Worm (Caenorhabditis elegans): ENCODE data around the gene nhr-55.

The nhr-55 gene

ce11 chrV:468460-468859 lies 9.5 kb upstream of the nhr-55 start, which contains the start of gene srbc-57:
Gene srbc-57 (minus strand): TSS chrV:468560.
- no peak for TF ChIP-seq dmd-9 (GFP tag; IDR thresholded peaks at IDR 0.05)
- TF ChIP-seq hlh-11 (tag; optimal IDR thresholded peaks at IDR 0.05), result no peak
- no peak for TF ChIP-seq lin-1 (GFP tag; IDR thresholded peaks at IDR 0.05)
- TF ChIP-seq T20F7.1 (GFP tag; optimal IDR thresholded peaks at IDR 0.05), result no peak
- no peak for TF ChIP-seq aly-2 (tag; optimal IDR thresholded peaks at IDR 0.05)
- no peak for TF ChIP-seq gei-8 (GFP tag; optimal IDR thresholded peaks at IDR 0.05)
- TF ChIP-seq R02D3.7 (tag; optimal IDR thresholded peaks at IDR 0.05), result no peak
- no peak for TF ChIP-seq pqm-1 (tag; optimal IDR thresholded peaks at IDR 0.05)

- TF ChIP-seq nhr-25 (tag; optimal IDR thresholded peaks at IDR 0.05; ENCODE audit: borderline replicate concordance, insufficient read depth) (no peak), snpc-4 (tag; optimal IDR thresholded peaks at IDR 0.05) (no peak), nhr-10 (tag; optimal IDR thresholded peaks at IDR 0.05) (no peak), mep-1 (tag; optimal IDR thresholded peaks at IDR 0.05) (no peak), daf-19 (GFP tag; conservative IDR thresholded peaks at IDR 0.05) (no peak), F26F4.8 (GFP tag; conservative IDR thresholded peaks at IDR 0.05) (no peak), duxl-1 (tag; optimal IDR thresholded peaks at IDR 0.05; ENCODE audit: poor library complexity) (no peak), unc-39 (tag; optimal IDR thresholded peaks at IDR 0.05) (no peak), tag-97 (GFP tag; IDR thresholded peaks at IDR 0.05) (no peak), jun-1 (tag; optimal IDR thresholded peaks at IDR 0.05) (no peak), mes-2 (tag; optimal IDR thresholded peaks at IDR 0.05; ENCODE audit: poor library complexity, severe bottlenecking) (no peak)
These were observed 5.4 kb upstream of the nhr-55 start, which contains the start of gene srt-31 for ce11 chrV:472589-472988. Gene srt-31 (plus strand): TSS chrV:472889.

DNA sequence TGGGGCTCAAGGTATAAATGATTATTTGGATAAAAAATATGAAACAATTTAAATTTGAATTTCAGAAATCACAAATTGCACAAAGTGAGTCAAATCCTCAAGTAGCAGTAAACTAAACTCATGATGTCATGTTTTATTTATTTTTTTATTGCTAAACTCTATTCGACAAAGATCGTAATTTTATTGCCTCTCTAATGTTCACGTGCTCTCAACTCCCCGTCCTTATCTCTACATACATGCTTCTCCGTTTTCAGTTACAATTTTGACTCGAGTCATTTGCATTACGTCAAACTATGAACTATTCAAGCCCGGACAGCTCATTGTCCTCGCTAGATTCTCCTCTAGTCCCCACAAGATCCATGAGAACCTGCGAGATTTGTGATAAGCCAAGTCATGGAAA lies 3.4 kb upstream of the nhr-55 start, which contains the start of gene nhr-99:
Gene nhr-99 (plus strand): TSS at position 263 of the 400 bp plus-strand sequence.
- no peak for TF ChIP-seq tag-97 (GFP tag; IDR thresholded peaks at IDR 0.05)
- TF ChIP-seq ceh-44 (GFP tag; IDR thresholded peaks at IDR 0.05), result no peak
- TF ChIP-seq zfp-3 (GFP tag; conservative IDR thresholded peaks at IDR 0.05), result no peak
- no peak for TF ChIP-seq pha-4 (GFP tag; IDR thresholded peaks at IDR 0.05)
- no peak for TF ChIP-seq pha-4 (tag; optimal IDR thresholded peaks at IDR 0.05)
- TF ChIP-seq R02D3.7 (tag; optimal IDR thresholded peaks at IDR 0.05), result no peak
- TF ChIP-seq mxl-3 (GFP tag; optimal IDR thresholded peaks at IDR 0.05), result peak; percentile 27
- peak; percentile 61 for TF ChIP-seq hlh-11 (tag; optimal IDR thresholded peaks at IDR 0.05)
- peak; percentile 39 for TF ChIP-seq hlh-30 (tag; optimal IDR thresholded peaks at IDR 0.05; ENCODE audit: insufficient read depth)
- no peak for TF ChIP-seq T26A8.4 (GFP tag; IDR thresholded peaks at IDR 0.05)
- TF ChIP-seq dmd-6 (GFP tag; IDR thresholded peaks at IDR 0.05), result peak; percentile 79
- TF ChIP-seq tra-1 (GFP tag; IDR thresholded peaks at IDR 0.05), result no peak
- no peak for TF ChIP-seq daf-12 (tag; optimal IDR thresholded peaks at IDR 0.05)
- peak; percentile 80 for TF ChIP-seq nhr-28 (tag; optimal IDR thresholded peaks at IDR 0.05)
- TF ChIP-seq Y75B8A.6 (GFP tag; IDR thresholded peaks at IDR 0.05), result no peak
- no peak for TF ChIP-seq dmd-8 (GFP tag; IDR thresholded peaks at IDR 0.05)
- TF ChIP-seq mdl-1 (tag; optimal IDR thresholded peaks at IDR 0.05), result peak in 1 of 2 experiments; percentile 45
- TF ChIP-seq fkh-10 (GFP tag; optimal IDR thresholded peaks at IDR 0.05), result no peak
- no peak for TF ChIP-seq attf-4 (tag; optimal IDR thresholded peaks at IDR 0.05)
- TF ChIP-seq daf-8 (GFP tag; IDR thresholded peaks at IDR 0.05), result no peak
- peak; percentile 94 for TF ChIP-seq php-3 (GFP tag; IDR thresholded peaks at IDR 0.05)
- TF ChIP-seq nhr-77 (tag; optimal IDR thresholded peaks at IDR 0.05), result peak; percentile 47
- no peak for TF ChIP-seq fos-1 (tag; optimal IDR thresholded peaks at IDR 0.05)
- TF ChIP-seq lin-15B (tag; optimal IDR thresholded peaks at IDR 0.05), result no peak
- TF ChIP-seq F26F4.8 (GFP tag; conservative IDR thresholded peaks at IDR 0.05), result no peak
- no peak for TF ChIP-seq aha-1 (tag)
- TF ChIP-seq pqm-1 (tag; optimal IDR thresholded peaks at IDR 0.05), result peak; percentile 46
- TF ChIP-seq duxl-1 (tag; optimal IDR thresholded peaks at IDR 0.05; ENCODE audit: poor library complexity), result no peak
- TF ChIP-seq nhr-76 (tag; optimal IDR thresholded peaks at IDR 0.05), result no peak
- no peak for TF ChIP-seq daf-16 (GFP tag; optimal IDR thresholded peaks at IDR 0.05)
- TF ChIP-seq daf-16 (tag; optimal IDR thresholded peaks at IDR 0.05), result peak; percentile 75
- TF ChIP-seq dve-1 (tag; optimal IDR thresholded peaks at IDR 0.05; ENCODE audit: insufficient read depth), result peak; percentile 71
- TF ChIP-seq ama-1 (optimal IDR thresholded peaks at IDR 0.05), result no peak
- no peak for TF ChIP-seq lin-38 (GFP tag; IDR thresholded peaks at IDR 0.05)
- TF ChIP-seq nhr-25 (tag; optimal IDR thresholded peaks at IDR 0.05; ENCODE audit: borderline replicate concordance, insufficient read depth), result no peak
- TF ChIP-seq nhr-11 (tag; optimal IDR thresholded peaks at IDR 0.05), result no peak
- TF ChIP-seq F49E8.2 (tag; optimal IDR thresholded peaks at IDR 0.05; ENCODE audit: borderline replicate concordance), result no peak

Measured in whole organism, L4 larva.